Worm (Caenorhabditis elegans) whole organism, midembryonic: ENCODE data around the gene irld-21.

ENCODE experiments used
- T22C8.4 ChIP-seq: fragments of 200-800 bp; sonication (Bioruptor generic); IDR thresholded peaks from 2 replicates; pipeline ENCODE4 v1.3.6; 2022; ENCODE audit warnings: missing genetic modification characterization, missing compliant biosample characterization
- cog-1 ChIP-seq: sonication (generic microtip); optimal IDR thresholded peaks from 2 replicates; lab custom pipeline; 2016; ENCODE audit warnings: missing genetic modification characterization, missing compliant biosample characterization
- flt-1 ChIP-seq: fragments of 200-800 bp; sonication (Bioruptor generic); IDR thresholded peaks from 2 replicates; pipeline ENCODE4 v1.3.6; 2022; ENCODE audit warnings: missing genetic modification characterization, missing compliant biosample characterization
- klf-2 ChIP-seq: fragments of 200-800 bp; sonication (Bioruptor generic); conservative IDR thresholded peaks from 2 replicates; pipeline ENCODE4 v1.3.6; 2022; ENCODE audit warnings: missing genetic modification reagents, missing genetic modification characterization, missing compliant biosample characterization
- med-1 ChIP-seq: sonication (generic microtip); optimal IDR thresholded peaks from 2 replicates; lab custom pipeline; 2017; ENCODE audit warnings: missing genetic modification characterization, mild to moderate bottlenecking, missing compliant biosample characterization, antibody characterized with exemption, missing genetic modification reagents; ENCODE audit not compliant: insufficient read depth
- ref-1 ChIP-seq: fragments of 200-800 bp; sonication (Bioruptor generic); conservative IDR thresholded peaks from 2 replicates; pipeline ENCODE4 v1.3.6; 2022; ENCODE audit warnings: missing genetic modification reagents, missing genetic modification characterization, missing compliant biosample characterization
- tab-1 ChIP-seq: fragments of 200-800 bp; sonication (Bioruptor generic); IDR thresholded peaks from 2 replicates; pipeline ENCODE4 v1.3.6; 2022; ENCODE audit warnings: missing genetic modification characterization, missing compliant biosample characterization
- ztf-23 ChIP-seq: fragments of 200-800 bp; sonication (Bioruptor generic); IDR thresholded peaks from 2 replicates; pipeline ENCODE4 v1.3.6; 2022; ENCODE audit warnings: missing genetic modification reagents, missing genetic modification characterization, missing compliant biosample characterization
- ztf-29 ChIP-seq: fragments of 200-800 bp; sonication (Bioruptor generic); IDR thresholded peaks from 2 replicates; pipeline ENCODE4 v1.3.6; 2022; ENCODE audit warnings: missing genetic modification reagents, missing genetic modification characterization, missing compliant biosample characterization

The irld-21 gene

DNA sequence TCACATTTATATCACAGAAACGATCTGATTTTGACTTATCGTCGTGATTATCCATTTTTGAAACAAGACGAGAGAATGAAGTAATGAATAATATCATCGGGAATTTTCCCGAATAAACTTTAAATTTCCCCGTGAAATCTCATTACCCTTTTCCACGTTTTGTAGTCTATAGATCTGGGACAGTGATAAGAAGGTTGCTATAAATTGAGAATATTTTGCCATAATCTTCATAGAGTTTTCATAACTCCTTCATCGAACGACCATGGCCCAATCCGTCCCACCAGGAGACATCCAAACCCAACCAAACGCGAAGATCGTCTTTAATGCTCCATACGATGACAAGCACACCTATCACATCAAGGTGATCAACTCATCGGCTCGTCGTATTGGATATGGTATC, 26.9 kb downstream of the irld-21 start, which contains the start of the genes C04G2.5 and msp-36:
Gene C04G2.5, minus strand, starts transcription at position 101 of the 400 bp plus-strand sequence.
Gene msp-36, plus strand, starts transcription at position 263 of the 400 bp plus-strand sequence.
- TF ChIP-seq tab-1 (no peak), med-1 (GFP tag; lab: Kevin White, UChicago) (no peak)

DNA sequence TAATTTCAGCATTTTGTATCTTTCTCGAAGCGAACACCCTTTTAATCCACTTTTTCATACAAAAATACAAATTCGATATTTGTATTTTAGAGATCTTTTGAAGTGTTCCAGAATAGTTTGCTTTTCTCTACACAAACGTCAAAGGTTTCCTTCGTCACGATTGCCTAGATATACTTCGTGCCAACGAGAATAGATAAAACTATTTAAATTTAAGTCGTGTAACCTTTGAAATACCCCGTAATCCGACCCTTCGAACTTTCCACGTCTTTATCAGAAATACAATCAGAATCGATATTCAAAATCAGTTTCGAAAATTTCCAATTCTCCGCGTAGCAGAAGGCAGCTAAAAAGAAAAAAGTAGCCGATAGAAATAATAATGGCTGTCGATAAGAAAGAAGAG, 31.7 kb downstream of the irld-21 start, which contains the start of gene ttbk-5:
Gene ttbk-5, plus strand, starts transcription at position 301 of the 400 bp plus-strand sequence.
- no peak for TF ChIP-seq cog-1 (tag; lab: Kevin White, UChicago)
- TF ChIP-seq ztf-23 (GFP tag; lab: Robert Waterston, UW) = no peak
- TF ChIP-seq T22C8.4 (GFP tag; lab: Robert Waterston, UW) = no peak

DNA sequence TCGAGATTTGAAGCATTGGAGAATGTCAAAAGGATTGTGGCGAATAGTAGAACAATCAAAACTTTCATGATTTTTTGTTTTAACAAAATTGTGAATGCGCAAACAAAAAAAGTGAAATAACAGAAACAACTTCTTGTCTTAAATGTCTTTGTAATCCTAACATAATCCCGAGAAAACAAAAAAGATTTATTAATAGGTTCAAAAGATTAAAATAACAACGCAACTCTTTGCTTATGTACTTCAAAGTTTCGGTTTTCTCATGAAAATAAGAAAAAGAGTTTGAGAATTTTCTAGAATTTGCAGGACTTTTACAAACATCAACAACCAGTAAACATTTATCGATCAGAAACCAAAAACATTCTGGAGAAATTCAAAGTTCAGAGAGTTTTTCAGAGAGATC, 32.3 kb downstream of the irld-21 start, which contains the start of gene ttr-39:
Gene ttr-39, minus strand, starts transcription at position 101 of the 400 bp plus-strand sequence.
- TF ChIP-seq tab-1 = no peak
- no peak for TF ChIP-seq ref-1
- TF ChIP-seq ztf-23 (GFP tag; lab: Robert Waterston, UW) = no peak
- TF ChIP-seq flt-1 (GFP tag; lab: Robert Waterston, UW) = no peak
- no peak for TF ChIP-seq ztf-29 (GFP tag; lab: Robert Waterston, UW)
- no peak for TF ChIP-seq klf-2 (GFP tag; lab: Robert Waterston, UW)
- no peak for TF ChIP-seq T22C8.4 (GFP tag; lab: Robert Waterston, UW)
- TF ChIP-seq med-1 (GFP tag; lab: Kevin White, UChicago) = no peak
- TF ChIP-seq cog-1 (tag; lab: Kevin White, UChicago) = no peak

DNA sequence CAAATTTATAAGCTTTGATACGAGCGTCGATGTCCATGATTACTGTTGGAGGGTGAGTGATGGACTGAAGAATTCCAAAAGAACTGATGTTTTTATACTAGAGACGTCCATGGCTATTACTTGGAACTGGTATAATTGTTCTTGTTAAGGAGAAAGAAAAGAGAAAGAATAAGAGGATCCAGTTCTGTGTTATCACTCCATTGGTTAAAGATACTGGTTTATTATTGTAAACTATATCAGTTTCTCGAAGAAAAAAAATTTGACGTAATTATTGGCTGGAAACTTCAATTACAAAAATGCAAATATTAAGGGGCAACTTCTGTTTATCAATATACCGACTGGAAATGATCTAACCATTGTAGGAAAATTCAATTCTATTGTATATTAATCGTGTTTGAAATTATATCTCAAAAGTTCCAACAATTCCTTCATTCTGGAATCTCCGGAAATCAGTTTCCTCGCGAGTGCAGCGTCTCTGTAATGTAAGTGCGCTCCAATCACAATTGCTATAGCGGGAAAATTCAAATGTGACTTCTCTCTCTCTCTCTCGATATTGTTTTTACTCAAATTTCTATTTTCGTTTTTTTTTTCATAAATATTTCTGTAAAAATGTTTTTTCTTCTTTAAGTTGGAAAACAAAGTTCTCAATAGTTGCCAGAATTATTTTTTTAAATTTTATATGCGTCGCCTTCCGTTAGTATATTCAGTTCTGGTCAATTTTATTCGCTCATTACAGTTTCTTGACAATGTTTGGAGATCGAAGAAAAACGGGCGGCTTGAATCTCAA, 36.5 kb downstream of the irld-21 start, which contains the start of the genes col-2 and ndc-80:
Gene col-2, minus strand, starts transcription at position 51 of the 787 bp plus-strand sequence.
Gene ndc-80, plus strand, starts transcription at position 737 of the 787 bp plus-strand sequence.
- TF ChIP-seq ztf-23 (GFP tag; lab: Robert Waterston, UW) = no peak
- peak; percentile 61; the same call in 1 of the 2 replicates for TF ChIP-seq flt-1 (GFP tag; lab: Robert Waterston, UW)

DNA sequence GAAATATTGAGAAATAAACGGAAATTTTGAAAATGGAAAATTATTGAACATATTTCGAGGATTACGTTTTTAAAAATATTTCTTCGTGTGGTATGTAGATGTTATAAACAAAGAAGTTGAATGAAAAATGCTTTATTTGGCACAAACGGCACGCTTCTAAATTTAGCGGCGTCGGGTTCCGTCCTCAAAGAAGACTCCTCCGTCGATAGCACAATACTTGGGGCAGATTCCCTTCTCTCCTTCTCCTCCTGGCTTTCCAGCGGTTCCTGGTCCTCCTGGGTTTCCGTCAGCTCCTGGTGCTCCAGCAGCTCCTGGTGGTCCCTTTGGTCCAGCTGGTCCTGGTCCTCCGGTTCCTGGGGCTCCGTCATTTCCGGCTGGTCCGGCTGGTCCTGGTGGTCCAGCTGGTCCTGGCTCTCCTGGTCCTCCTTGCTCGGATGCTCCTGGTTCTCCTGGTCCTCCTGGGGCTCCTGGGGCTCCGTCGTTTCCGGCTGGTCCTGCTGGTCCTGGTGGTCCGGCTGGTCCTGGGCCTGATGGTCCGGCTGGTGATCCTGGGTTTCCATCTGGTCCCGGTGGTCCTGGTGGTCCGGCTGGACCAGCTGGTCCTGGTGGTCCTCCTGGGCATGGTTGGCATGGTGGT, 37.7 kb downstream of the irld-21 start, which contains the start of gene W01B6.8:
Gene W01B6.8, minus strand, starts transcription at position 51 of the 637 bp plus-strand sequence.
- TF ChIP-seq tab-1 (no peak), flt-1 (GFP tag; lab: Robert Waterston, UW) (no peak), T22C8.4 (GFP tag; lab: Robert Waterston, UW) (no peak), ztf-23 (GFP tag; lab: Robert Waterston, UW) (no peak)

DNA sequence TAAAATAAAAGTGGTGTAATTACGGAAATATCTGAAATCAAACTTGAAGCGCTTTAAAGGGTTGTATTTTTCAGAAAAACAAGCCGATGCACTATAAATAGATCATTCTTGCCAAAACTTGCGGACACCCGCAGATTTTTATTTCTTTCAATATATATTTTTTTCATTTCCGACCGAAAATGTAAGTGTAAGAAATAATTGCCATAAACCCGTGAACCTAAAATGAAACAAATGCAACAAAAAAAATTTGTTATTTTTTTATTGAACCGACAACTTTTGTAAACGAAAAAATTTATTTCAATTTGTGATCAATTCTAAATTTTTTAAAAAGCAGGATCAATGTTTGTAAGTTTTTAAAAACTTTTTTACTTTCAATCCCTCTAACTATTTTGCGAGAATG, 41.3 kb downstream of the irld-21 start, which contains the start of gene W01B6.6:
Gene W01B6.6, plus strand, starts transcription at position 301 of the 400 bp plus-strand sequence.
- TF ChIP-seq flt-1 (GFP tag; lab: Robert Waterston, UW) (no peak), tab-1 (no peak), ztf-23 (GFP tag; lab: Robert Waterston, UW) (no peak), ztf-29 (GFP tag; lab: Robert Waterston, UW) (no peak), T22C8.4 (GFP tag; lab: Robert Waterston, UW) (no peak), klf-2 (GFP tag; lab: Robert Waterston, UW) (no peak), med-1 (GFP tag; lab: Kevin White, UChicago) (no peak), cog-1 (tag; lab: Kevin White, UChicago) (no peak), ref-1 (no peak)

DNA sequence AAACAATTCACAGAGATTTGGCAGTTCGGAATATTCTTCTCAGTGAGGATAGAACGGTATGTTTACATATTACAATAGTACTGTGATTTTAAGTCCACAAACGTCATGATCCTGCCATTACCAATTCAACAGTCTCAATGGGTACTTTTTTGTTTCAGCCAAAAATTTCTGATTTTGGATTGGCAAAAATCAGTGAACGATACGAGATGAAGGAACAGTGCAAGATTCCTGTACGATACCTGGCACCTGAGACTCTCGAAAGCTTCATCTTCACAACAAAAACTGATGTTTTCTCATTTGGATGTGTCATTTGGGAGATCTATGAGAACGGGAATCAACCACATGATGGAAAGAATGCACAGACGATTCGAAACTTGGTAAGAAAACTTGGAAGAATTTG, 44.1 kb downstream of the irld-21 start:
- TF ChIP-seq cog-1 (tag; lab: Kevin White, UChicago) (no peak), T22C8.4 (GFP tag; lab: Robert Waterston, UW) (no peak), ztf-29 (GFP tag; lab: Robert Waterston, UW) (no peak), ref-1 (no peak), flt-1 (GFP tag; lab: Robert Waterston, UW) (no peak), med-1 (GFP tag; lab: Kevin White, UChicago) (no peak), ztf-23 (GFP tag; lab: Robert Waterston, UW) (no peak)

DNA sequence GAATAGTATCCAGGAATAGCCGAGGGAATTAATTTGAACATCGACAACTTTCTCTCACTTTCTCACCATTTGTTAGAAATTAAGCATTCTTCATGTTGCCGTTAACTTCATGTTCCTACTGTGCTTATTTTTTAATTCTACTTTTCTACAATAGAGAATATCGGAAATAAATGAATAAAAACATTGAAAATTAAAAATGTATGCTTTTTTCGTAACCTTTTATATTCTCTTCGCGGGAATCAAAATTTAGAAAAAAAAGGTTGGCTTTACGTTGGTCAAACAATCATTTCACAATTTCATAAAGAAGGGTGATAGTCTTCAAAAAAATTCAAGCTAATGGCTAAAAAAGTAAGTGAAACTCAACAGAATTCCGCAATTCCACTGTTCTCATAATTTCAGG, 46.2 kb downstream of the irld-21 start, which contains the start of gene W01B6.5:
Gene W01B6.5, plus strand, starts transcription at position 301 of the 400 bp plus-strand sequence.
- TF ChIP-seq ref-1 (no peak), ztf-23 (GFP tag; lab: Robert Waterston, UW) (no peak), cog-1 (tag; lab: Kevin White, UChicago) (no peak), flt-1 (GFP tag; lab: Robert Waterston, UW) (no peak)

DNA sequence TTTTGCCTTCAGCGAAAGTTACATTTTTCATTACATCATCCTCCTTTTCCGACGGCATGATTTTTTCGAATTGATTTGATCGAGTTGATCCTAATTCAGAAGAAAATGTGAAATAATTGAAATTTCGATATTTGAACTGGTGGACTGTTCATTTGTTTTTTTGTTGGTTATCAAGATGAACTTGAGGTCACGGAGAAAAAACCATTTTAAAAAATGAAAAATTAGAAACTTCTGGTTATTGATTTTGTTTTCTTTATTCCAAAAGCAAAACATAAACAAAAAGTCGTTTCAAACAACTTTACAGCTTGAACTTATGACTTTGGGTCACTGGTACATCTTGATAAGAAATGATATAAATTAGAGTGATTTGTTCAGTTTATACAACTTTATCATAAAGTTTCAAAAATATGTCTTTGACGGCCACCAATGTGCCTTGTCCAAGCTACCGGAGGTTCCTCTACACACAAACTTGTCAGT, 47.0 kb downstream of the irld-21 start, which contains the start of the genes ttbk-4 and W01B6.4:
Gene ttbk-4, minus strand, starts transcription at position 101 of the 477 bp plus-strand sequence.
Gene W01B6.4, plus strand, starts transcription at position 427 of the 477 bp plus-strand sequence.
- TF ChIP-seq tab-1 = no peak
- no peak for TF ChIP-seq med-1 (GFP tag; lab: Kevin White, UChicago)
- TF ChIP-seq ref-1 = no peak
- TF ChIP-seq ztf-23 (GFP tag; lab: Robert Waterston, UW) = no peak
- no peak for TF ChIP-seq flt-1 (GFP tag; lab: Robert Waterston, UW)
- TF ChIP-seq ztf-29 (GFP tag; lab: Robert Waterston, UW) = no peak
- no peak for TF ChIP-seq klf-2 (GFP tag; lab: Robert Waterston, UW)
- TF ChIP-seq cog-1 (tag; lab: Kevin White, UChicago) = no peak
- no peak for TF ChIP-seq T22C8.4 (GFP tag; lab: Robert Waterston, UW)
